Worm (Caenorhabditis elegans) whole organism, young adult: ENCODE data around the gene pmp-2.

Experiments used
- B0035.1 ChIP-seq: sonication (generic microtip); optimal IDR thresholded peaks from 2 replicates; lab custom pipeline; 2016; ENCODE audit warnings: missing genetic modification characterization, mild to moderate bottlenecking, missing compliant biosample characterization, missing genotype, missing genetic modification reagents
- B0336.3 ChIP-seq: fragments of 200-800 bp; sonication (Bioruptor generic); IDR thresholded peaks from 2 replicates; pipeline ENCODE4 v1.3.6; 2022; ENCODE audit warnings: missing genetic modification characterization, missing compliant biosample characterization
- D2030.7 ChIP-seq: fragments of 200-800 bp; sonication (Bioruptor generic); IDR thresholded peaks from 2 replicates; pipeline ENCODE4 v1.3.6; 2022; ENCODE audit warnings: missing genetic modification reagents, missing genetic modification characterization, missing compliant biosample characterization
- F22D6.2 ChIP-seq: sonication (generic microtip); optimal IDR thresholded peaks from 2 replicates; lab custom pipeline; 2016; ENCODE audit warnings: mild to moderate bottlenecking, missing genetic modification characterization, missing compliant biosample characterization
- F37B4.10 ChIP-seq: fragments of 200-800 bp; sonication (Bioruptor generic); IDR thresholded peaks from 2 replicates; pipeline ENCODE4 v1.3.6; 2022; ENCODE audit warnings: missing genetic modification characterization, missing compliant biosample characterization
- F49E8.2 ChIP-seq: sonication (generic microtip); optimal IDR thresholded peaks from 3 replicates; lab custom pipeline; 2017; ENCODE audit warnings: missing genetic modification characterization, mild to moderate bottlenecking, missing compliant biosample characterization, antibody characterized with exemption, moderate library complexity; ENCODE audit not compliant: insufficient read depth
- F52B5.7 ChIP-seq: sonication (generic microtip); optimal IDR thresholded peaks from 2 replicates; lab custom pipeline; 2016; ENCODE audit warnings: mild to moderate bottlenecking, missing genetic modification characterization, missing compliant biosample characterization
- K11D2.4 ChIP-seq: fragments of 200-800 bp; sonication (Bioruptor generic); IDR thresholded peaks from 2 replicates; pipeline ENCODE4 v1.3.6; 2022; ENCODE audit warnings: missing genetic modification reagents, missing genetic modification characterization, missing compliant biosample characterization
- K12H6.12 ChIP-seq: fragments of 200-800 bp; sonication (Bioruptor generic); optimal IDR thresholded peaks from 2 replicates; lab custom pipeline; 2018; ENCODE audit warnings: mild to moderate bottlenecking, missing genetic modification characterization, missing compliant biosample characterization
- Y56A3A.18 ChIP-seq: fragments of 200-800 bp; sonication (Bioruptor generic); IDR thresholded peaks from 2 replicates; pipeline ENCODE4 v1.3.6; 2022; ENCODE audit warnings: missing genetic modification reagents, missing genetic modification characterization, missing compliant biosample characterization
- Y95B8A.8 ChIP-seq: fragments of 200-800 bp; sonication (Bioruptor generic); IDR thresholded peaks from 2 replicates; pipeline ENCODE4 v1.3.6; 2022; ENCODE audit warnings: missing genetic modification reagents, missing genetic modification characterization, missing compliant biosample characterization
- attf-3 ChIP-seq: fragments of 200-800 bp; sonication (Bioruptor generic); conservative IDR thresholded peaks from 2 replicates; pipeline ENCODE4 v1.3.6; 2022; ENCODE audit warnings: missing genetic modification reagents, missing genetic modification characterization, missing compliant biosample characterization
- attf-5 ChIP-seq: fragments of 200-800 bp; sonication (Bioruptor generic); optimal IDR thresholded peaks from 2 replicates; lab custom pipeline; 2018; ENCODE audit warnings: mild to moderate bottlenecking, missing genetic modification characterization, missing compliant biosample characterization
- ccch-3 ChIP-seq: fragments of 200-800 bp; sonication (Bioruptor generic); optimal IDR thresholded peaks from 2 replicates; lab custom pipeline; 2018; ENCODE audit warnings: mild to moderate bottlenecking, missing genetic modification characterization, missing compliant biosample characterization
- ceh-100 ChIP-seq: fragments of 200-800 bp; sonication (Bioruptor generic); IDR thresholded peaks from 2 replicates; pipeline ENCODE4 v1.3.6; 2022; ENCODE audit warnings: missing genetic modification reagents, missing genetic modification characterization, missing compliant biosample characterization
- ceh-58 ChIP-seq: fragments of 200-800 bp; sonication (Bioruptor generic); IDR thresholded peaks from 2 replicates; pipeline ENCODE4 v1.3.6; 2022; ENCODE audit warnings: missing genetic modification characterization, missing compliant biosample characterization
- ceh-91 ChIP-seq: fragments of 200-800 bp; sonication (Bioruptor generic); IDR thresholded peaks from 2 replicates; pipeline ENCODE4 v1.3.6; 2022; ENCODE audit warnings: missing genetic modification reagents, missing genetic modification characterization, missing compliant biosample characterization
- chd-7 ChIP-seq: sonication (generic microtip); optimal IDR thresholded peaks from 2 replicates; lab custom pipeline; 2016; ENCODE audit warnings: mild to moderate bottlenecking, missing genetic modification characterization, moderate library complexity, missing compliant biosample characterization
- die-1 ChIP-seq: sonication (generic microtip); optimal IDR thresholded peaks from 2 replicates; lab custom pipeline; 2016; ENCODE audit warnings: missing genotype, mild to moderate bottlenecking, missing genetic modification characterization, missing compliant biosample characterization
- dox-1 ChIP-seq: fragments of 200-800 bp; sonication (Bioruptor generic); IDR thresholded peaks from 2 replicates; pipeline ENCODE4 v1.3.6; 2022; ENCODE audit warnings: missing genetic modification reagents, missing genetic modification characterization, missing compliant biosample characterization
- dpl-1 ChIP-seq: fragments of 150-350 bp; optimal IDR thresholded peaks from 2 replicates; lab custom pipeline; 2014; ENCODE audit warnings: missing biosample characterization, missing genetic modification reagents, missing genetic modification characterization
- efl-1 ChIP-seq: fragments of 150-350 bp; optimal IDR thresholded peaks from 2 replicates; lab custom pipeline; 2014; ENCODE audit warnings: missing biosample characterization, missing genetic modification reagents, missing genetic modification characterization
- egl-44 ChIP-seq: fragments of 200-800 bp; sonication (Bioruptor generic); IDR thresholded peaks from 2 replicates; pipeline ENCODE4 v1.3.6; 2022; ENCODE audit warnings: missing genetic modification reagents, missing genetic modification characterization, missing compliant biosample characterization
- gei-17 ChIP-seq: fragments of 200-800 bp; sonication (Bioruptor generic); optimal IDR thresholded peaks from 2 replicates; lab custom pipeline; 2018; ENCODE audit warnings: mild to moderate bottlenecking, missing genetic modification characterization, missing compliant biosample characterization
- him-1 ChIP-seq: sonication (generic microtip); optimal IDR thresholded peaks from 2 replicates; lab custom pipeline; 2016; ENCODE audit warnings: missing genotype, missing genetic modification reagents, missing genetic modification characterization, missing compliant biosample characterization
- hmg-20 ChIP-seq: fragments of 200-800 bp; sonication (Bioruptor generic); IDR thresholded peaks from 2 replicates; pipeline ENCODE4 v1.3.6; 2022; ENCODE audit warnings: missing genetic modification reagents, missing genetic modification characterization, missing compliant biosample characterization
- hrde-1 ChIP-seq: sonication (generic microtip); optimal IDR thresholded peaks from 2 replicates; lab custom pipeline; 2016; ENCODE audit warnings: missing genetic modification characterization, mild to moderate bottlenecking, missing compliant biosample characterization, moderate library complexity, missing genotype, missing genetic modification reagents, borderline replicate concordance
- lin-35 ChIP-seq, 3 experiments: fragments of 150-350 bp in 2 of 3; sonication (generic microtip) in 1 of 3; optimal IDR thresholded peaks; 2 replicates each; lab custom pipeline; 2014 to 2018; ENCODE audit warnings: missing biosample characterization in 3 of 3, missing genetic modification characterization in 3 of 3, missing genetic modification reagents in 3 of 3
- lir-1 ChIP-seq: fragments of 200-800 bp; sonication (Bioruptor generic); conservative IDR thresholded peaks from 2 replicates; pipeline ENCODE4 v1.3.6; 2022; ENCODE audit warnings: missing genetic modification reagents, missing genetic modification characterization, missing compliant biosample characterization
- lsl-1 ChIP-seq: fragments of 200-800 bp; sonication (Bioruptor generic); optimal IDR thresholded peaks from 2 replicates; lab custom pipeline; 2018; ENCODE audit warnings: mild to moderate bottlenecking, missing genetic modification characterization, moderate library complexity, missing compliant biosample characterization
- madf-10 ChIP-seq: sonication (generic microtip); optimal IDR thresholded peaks from 2 replicates; lab custom pipeline; 2016; ENCODE audit warnings: mild to moderate bottlenecking, missing genetic modification characterization, missing compliant biosample characterization
- madf-8 ChIP-seq: fragments of 200-800 bp; sonication (Bioruptor generic); conservative IDR thresholded peaks from 2 replicates; pipeline ENCODE4 v1.3.6; 2022; ENCODE audit warnings: missing genetic modification reagents, missing genetic modification characterization, missing compliant biosample characterization
- mes-4 ChIP-seq: sonication (generic microtip); optimal IDR thresholded peaks from 2 replicates; lab custom pipeline; 2016; ENCODE audit warnings: missing genotype, missing genetic modification characterization, missing compliant biosample characterization
- nfya-1 ChIP-seq: sonication (generic microtip); optimal IDR thresholded peaks from 2 replicates; lab custom pipeline; 2017; ENCODE audit warnings: antibody characterized with exemption, missing compliant biosample characterization, missing genetic modification characterization, borderline replicate concordance; ENCODE audit not compliant: insufficient read depth
- nfya-2 ChIP-seq: fragments of 200-800 bp; sonication (Bioruptor generic); IDR thresholded peaks from 2 replicates; pipeline ENCODE4 v1.3.6; 2022; ENCODE audit warnings: missing genetic modification reagents, missing genetic modification characterization, missing compliant biosample characterization
- nhr-120 ChIP-seq: fragments of 200-800 bp; sonication (Bioruptor generic); IDR thresholded peaks from 2 replicates; pipeline ENCODE4 v1.3.6; 2022; ENCODE audit warnings: missing genetic modification characterization, missing compliant biosample characterization
- nhr-80 ChIP-seq: sonication (generic microtip); optimal IDR thresholded peaks from 2 replicates; lab custom pipeline; 2016; ENCODE audit warnings: missing genetic modification characterization, missing compliant biosample characterization
- nhr-90 ChIP-seq: sonication (generic microtip); optimal IDR thresholded peaks from 2 replicates; lab custom pipeline; 2016; ENCODE audit warnings: missing genotype, mild to moderate bottlenecking, missing genetic modification characterization, missing compliant biosample characterization
- rcor-1 ChIP-seq: fragments of 200-800 bp; sonication (Bioruptor generic); IDR thresholded peaks from 2 replicates; pipeline ENCODE4 v1.3.6; 2022; ENCODE audit warnings: missing genetic modification reagents, missing genetic modification characterization, missing compliant biosample characterization
- repo-1 ChIP-seq: sonication (generic microtip); optimal IDR thresholded peaks from 2 replicates; lab custom pipeline; 2017; ENCODE audit warnings: mild to moderate bottlenecking, missing genetic modification characterization, missing compliant biosample characterization
- snpc-1.3 ChIP-seq: sonication (generic microtip); optimal IDR thresholded peaks from 2 replicates; lab custom pipeline; 2017; ENCODE audit warnings: missing genetic modification characterization, mild to moderate bottlenecking, missing compliant biosample characterization, antibody characterized with exemption, moderate library complexity, missing genotype, missing genetic modification reagents; ENCODE audit not compliant: insufficient read depth
- tlf-1 ChIP-seq: fragments of 200-800 bp; sonication (Bioruptor generic); optimal IDR thresholded peaks from 2 replicates; lab custom pipeline; 2018; ENCODE audit warnings: mild to moderate bottlenecking, missing genetic modification characterization, missing compliant biosample characterization
- unc-130 ChIP-seq: sonication (generic microtip); optimal IDR thresholded peaks from 2 replicates; lab custom pipeline; 2016; ENCODE audit warnings: missing genetic modification reagents, missing genetic modification characterization, missing compliant biosample characterization
- xnd-1 ChIP-seq: sonication (generic microtip); optimal IDR thresholded peaks from 2 replicates; lab custom pipeline; 2016; ENCODE audit warnings: missing genotype, missing genetic modification reagents, missing genetic modification characterization, missing compliant biosample characterization
- zfh-2 ChIP-seq: fragments of 200-800 bp; sonication (Bioruptor generic); conservative IDR thresholded peaks from 2 replicates; pipeline ENCODE4 v1.3.6; 2022; ENCODE audit warnings: missing genetic modification reagents, missing genetic modification characterization, missing compliant biosample characterization
- ztf-18 ChIP-seq: sonication (generic microtip); optimal IDR thresholded peaks from 2 replicates; lab custom pipeline; 2016; ENCODE audit warnings: missing genotype, mild to moderate bottlenecking, missing genetic modification characterization, missing compliant biosample characterization
- ztf-25 ChIP-seq: fragments of 200-800 bp; sonication (Bioruptor generic); IDR thresholded peaks from 2 replicates; pipeline ENCODE4 v1.3.6; 2022; ENCODE audit warnings: missing genetic modification reagents, missing genetic modification characterization, missing compliant biosample characterization
- ztf-3 ChIP-seq: fragments of 200-800 bp; sonication (Bioruptor generic); optimal IDR thresholded peaks from 2 replicates; lab custom pipeline; 2018; ENCODE audit warnings: mild to moderate bottlenecking, missing genetic modification characterization, missing compliant biosample characterization

The pmp-2 gene

DNA sequence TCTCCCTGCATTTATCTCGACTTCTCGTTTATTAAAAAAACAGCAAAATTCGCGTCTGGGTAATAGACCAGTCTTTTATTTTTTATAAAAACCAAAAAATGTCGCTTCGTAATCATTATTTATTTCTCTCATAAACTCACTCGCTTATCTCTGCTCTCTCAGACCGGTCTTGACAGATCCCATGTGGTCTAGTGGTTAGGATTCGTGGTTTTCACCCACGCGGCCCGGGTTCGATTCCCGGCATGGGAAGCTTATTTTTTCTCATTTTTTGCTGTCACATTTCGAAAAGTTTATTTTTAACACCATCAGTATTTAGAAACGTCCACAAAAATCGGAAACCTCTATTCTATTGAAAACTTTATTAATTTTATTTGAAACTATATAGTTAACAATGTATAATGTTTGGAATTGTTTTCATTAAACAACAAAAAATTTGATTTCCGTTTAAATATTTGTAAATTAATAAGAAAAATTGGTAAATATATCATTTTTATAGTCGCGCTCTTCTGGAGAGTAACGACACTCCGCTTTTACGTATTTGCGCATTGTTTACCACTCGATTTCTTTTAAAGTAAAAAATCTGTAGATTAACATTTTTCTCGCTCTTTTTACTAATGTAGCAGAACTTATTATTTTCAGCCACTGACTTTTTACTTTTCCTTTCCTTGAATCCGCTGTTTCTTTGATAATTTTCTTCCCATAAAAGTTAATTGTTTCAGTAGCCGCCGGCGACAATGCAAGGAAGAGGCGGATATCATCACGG lies 10.6 kb upstream of the pmp-2 start, which contains the start of gene hrpl-1 (continued):
- no peak for TF ChIP-seq B0336.3 (GFP tag; lab: Robert Waterston, UW)
- no peak for TF ChIP-seq nfya-2 (GFP tag; lab: Robert Waterston, UW)
- TF ChIP-seq K11D2.4 (GFP tag; lab: Robert Waterston, UW): no peak
- TF ChIP-seq gei-17: no peak
- TF ChIP-seq D2030.7: no peak
- TF ChIP-seq him-1: peak; percentile 15
- no peak for TF ChIP-seq attf-5 (GFP tag; lab: Kevin White, UChicago)
- TF ChIP-seq madf-8 (GFP tag; lab: Robert Waterston, UW): no peak
- TF ChIP-seq efl-1: no peak
- TF ChIP-seq F49E8.2 (tag; lab: Kevin White, UChicago): no peak
- TF ChIP-seq zfh-2 (GFP tag; lab: Robert Waterston, UW): no peak
- TF ChIP-seq F52B5.7: no peak
- no peak for TF ChIP-seq nfya-1 (tag; lab: Kevin White, UChicago)
- peak; percentile 58 for TF ChIP-seq mes-4 (tag; lab: Kevin White, UChicago)
- TF ChIP-seq madf-10 (tag; lab: Kevin White, UChicago): no peak
- TF ChIP-seq ceh-100 (GFP tag; lab: Robert Waterston, UW): no peak
- TF ChIP-seq dpl-1: no peak
- TF ChIP-seq ceh-91 (GFP tag; lab: Robert Waterston, UW): no peak
- no peak for TF ChIP-seq lin-35 (GFP tag; optimal IDR thresholded peaks at IDR 0.05; lab: Kevin White, UChicago)
- TF ChIP-seq F37B4.10 (GFP tag; lab: Robert Waterston, UW): no peak
- no peak for TF ChIP-seq ztf-18 (tag; lab: Kevin White, UChicago)
- TF ChIP-seq chd-7: no peak
- TF ChIP-seq xnd-1 (tag; lab: Kevin White, UChicago): no peak
- no peak for TF ChIP-seq ztf-3 (GFP tag; lab: Kevin White, UChicago)
- no peak for TF ChIP-seq Y95B8A.8 (GFP tag; lab: Robert Waterston, UW)
- no peak for TF ChIP-seq K12H6.12 (tag; lab: Kevin White, UChicago)
- 0 out of 2 replicates have a peak, but pooled peaks have one; percentile 48 for TF ChIP-seq attf-3 (GFP tag; lab: Robert Waterston, UW)
- TF ChIP-seq hrde-1: peak; percentile 31
- no peak for TF ChIP-seq egl-44 (GFP tag; lab: Robert Waterston, UW)
- TF ChIP-seq F22D6.2: no peak
- TF ChIP-seq lir-1 (GFP tag; lab: Robert Waterston, UW): no peak
- TF ChIP-seq nhr-90 (tag; lab: Kevin White, UChicago): peak; percentile 20
- TF ChIP-seq dox-1 (GFP tag; lab: Robert Waterston, UW): no peak
- TF ChIP-seq B0035.1 (tag; lab: Kevin White, UChicago): no peak
- no peak for TF ChIP-seq hmg-20 (GFP tag; lab: Robert Waterston, UW)
- no peak for TF ChIP-seq lsl-1
- no peak for TF ChIP-seq tlf-1
- TF ChIP-seq ceh-58 (GFP tag; lab: Robert Waterston, UW): no peak
- no peak for TF ChIP-seq nhr-120 (GFP tag; lab: Robert Waterston, UW)
- TF ChIP-seq Y56A3A.18 (GFP tag; lab: Robert Waterston, UW): no peak
- no peak for TF ChIP-seq ccch-3 (GFP tag; lab: Kevin White, UChicago)
- TF ChIP-seq nhr-80 (tag; lab: Kevin White, UChicago): no peak
- TF ChIP-seq rcor-1: no peak
- TF ChIP-seq die-1: peak; percentile 74
- TF ChIP-seq snpc-1.3 (tag; lab: Kevin White, UChicago): no peak
- no peak for TF ChIP-seq unc-130 (GFP tag; lab: Kevin White, UChicago)
- no peak for TF ChIP-seq repo-1 (tag; lab: Kevin White, UChicago)
- no peak for TF ChIP-seq ztf-25 (GFP tag; lab: Robert Waterston, UW)
